Fruit fly (Drosophila melanogaster): Measurements from ENCODE around the gene DIP-gamma.

DIP-gamma gene

DNA sequence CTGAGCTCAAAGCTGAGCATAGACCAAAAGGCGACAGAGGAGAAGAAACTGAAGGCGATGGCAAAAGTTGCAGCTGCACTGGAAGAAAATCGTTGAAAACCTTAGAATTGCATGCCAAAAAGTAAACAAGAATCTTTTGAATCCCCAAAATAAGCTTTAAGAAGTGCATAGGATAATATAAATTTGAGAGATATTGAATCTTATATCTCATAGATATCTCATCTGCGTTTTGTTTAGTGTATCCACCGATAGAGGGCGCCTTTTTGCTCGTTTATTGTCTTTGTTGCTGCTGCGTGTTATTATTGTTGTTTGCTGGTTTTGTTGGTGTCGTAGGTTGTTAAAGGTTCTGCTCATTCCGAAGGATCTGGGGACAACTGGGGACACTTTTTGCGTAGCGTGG is 15.7 kb upstream of the DIP-gamma start (continued):
- no peak for TF ChIP-seq CG10631 (GFP tag; optimal IDR thresholded peaks at IDR 0.05)
- TF ChIP-seq OdsH (GFP tag; optimal IDR thresholded peaks at IDR 0.05): peak; percentile 28
- no peak for TF ChIP-seq Sox15 (GFP tag; optimal IDR thresholded peaks at IDR 0.05)
- no peak for TF ChIP-seq CG11762 (GFP tag; optimal IDR thresholded peaks at IDR 0.05; ENCODE audit: insufficient read depth)
- no peak for TF ChIP-seq CG3919 (GFP tag; optimal IDR thresholded peaks at IDR 0.05)
- TF ChIP-seq dsx (GFP tag; optimal IDR thresholded peaks at IDR 0.05; ENCODE audit: poor library complexity, severe bottlenecking): no peak
- TF ChIP-seq achi (GFP tag; optimal IDR thresholded peaks at IDR 0.05): no peak
- TF ChIP-seq fkh (GFP tag; optimal IDR thresholded peaks at IDR 0.05): no peak
- no peak for TF ChIP-seq Eip93F (GFP tag; optimal IDR thresholded peaks at IDR 0.05)
- TF ChIP-seq CG8632 (GFP tag; optimal IDR thresholded peaks at IDR 0.05): no peak
- TF ChIP-seq CG6163 (GFP tag; IDR thresholded peaks at IDR 0.05): no peak
- peak; percentile 2 for TF ChIP-seq Smox (GFP tag; optimal IDR thresholded peaks at IDR 0.05)
- no peak for TF ChIP-seq Eip75B (GFP tag; optimal IDR thresholded peaks at IDR 0.05)
- TF ChIP-seq Hr39 (GFP tag; optimal IDR thresholded peaks at IDR 0.05): peak; percentile 22
- no peak for TF ChIP-seq CG4318 (GFP tag; optimal IDR thresholded peaks at IDR 0.05)
- TF ChIP-seq CG10669 (GFP tag; optimal IDR thresholded peaks at IDR 0.05): no peak
- TF ChIP-seq Sox14 (GFP tag; optimal IDR thresholded peaks at IDR 0.05): no peak
- no peak for TF ChIP-seq CG3032 (tag; optimal IDR thresholded peaks at IDR 0.05)

dm6 chr3R:28959105-28959504 is 11.1 kb downstream of the DIP-gamma start:
- TF ChIP-seq CG10631 (GFP tag; optimal IDR thresholded peaks at IDR 0.05) (no peak), Gug (GFP tag; IDR thresholded peaks at IDR 0.05) (no peak), Ets21C (GFP tag; optimal IDR thresholded peaks at IDR 0.05) (no peak), esn (GFP tag; optimal IDR thresholded peaks at IDR 0.05) (no peak), CG11902 (GFP tag; optimal IDR thresholded peaks at IDR 0.05) (no peak), topi (GFP tag; optimal IDR thresholded peaks at IDR 0.05) (no peak), CG4318 (GFP tag; optimal IDR thresholded peaks at IDR 0.05) (no peak), Ets96B (tag; optimal IDR thresholded peaks at IDR 0.05) (no peak), Eip93F (GFP tag; optimal IDR thresholded peaks at IDR 0.05) (no peak), Sox14 (GFP tag; optimal IDR thresholded peaks at IDR 0.05) (no peak), Sox102F (GFP tag; optimal IDR thresholded peaks at IDR 0.05) (no peak), CG31627 (GFP tag; optimal IDR thresholded peaks at IDR 0.05) (no peak), CG6276 (GFP tag; optimal IDR thresholded peaks at IDR 0.05) (no peak), CG11762 (GFP tag; optimal IDR thresholded peaks at IDR 0.05; ENCODE audit: insufficient read depth) (no peak), svp (GFP tag) (no peak), dac (GFP tag; optimal IDR thresholded peaks at IDR 0.05) (no peak), Hr38 (GFP tag; optimal IDR thresholded peaks at IDR 0.05) (no peak), CG8632 (GFP tag; optimal IDR thresholded peaks at IDR 0.05) (no peak), CG3919 (GFP tag; optimal IDR thresholded peaks at IDR 0.05) (no peak)

dm6 chr3R:28958703-28959102 is 11.5 kb downstream of the DIP-gamma start:
- TF ChIP-seq achi (GFP tag; optimal IDR thresholded peaks at IDR 0.05): no peak
- no peak for TF ChIP-seq CG32006 (GFP tag; optimal IDR thresholded peaks at IDR 0.05)
- TF ChIP-seq Eip78C (GFP tag): no peak
- TF ChIP-seq Sox14 (GFP tag; optimal IDR thresholded peaks at IDR 0.05): no peak
- no peak for TF ChIP-seq CG7368 (GFP tag; optimal IDR thresholded peaks at IDR 0.05)
- TF ChIP-seq Eip93F (GFP tag; optimal IDR thresholded peaks at IDR 0.05): no peak
- TF ChIP-seq Ets96B (tag; optimal IDR thresholded peaks at IDR 0.05): no peak
- no peak for TF ChIP-seq dsx (GFP tag; optimal IDR thresholded peaks at IDR 0.05; ENCODE audit: poor library complexity, severe bottlenecking)
- no peak for TF ChIP-seq CG11902 (GFP tag; optimal IDR thresholded peaks at IDR 0.05)
- no peak for TF ChIP-seq CG11762 (GFP tag; optimal IDR thresholded peaks at IDR 0.05; ENCODE audit: insufficient read depth)
- no peak for TF ChIP-seq Met (GFP tag; optimal IDR thresholded peaks at IDR 0.05)

- TF ChIP-seq CG16779 (tag; optimal IDR thresholded peaks at IDR 0.05): no peak
- no peak for TF ChIP-seq Sox15 (GFP tag; optimal IDR thresholded peaks at IDR 0.05)
- TF ChIP-seq dsx (GFP tag; optimal IDR thresholded peaks at IDR 0.05; ENCODE audit: poor library complexity, severe bottlenecking): no peak
- TF ChIP-seq Sox102F (GFP tag; optimal IDR thresholded peaks at IDR 0.05): no peak
- no peak for TF ChIP-seq dac (GFP tag; optimal IDR thresholded peaks at IDR 0.05)
- TF ChIP-seq fd59A (GFP tag; optimal IDR thresholded peaks at IDR 0.05): no peak
- TF ChIP-seq Eip75B (GFP tag; optimal IDR thresholded peaks at IDR 0.05): no peak
- TF ChIP-seq Eip93F (GFP tag; optimal IDR thresholded peaks at IDR 0.05): no peak
- TF ChIP-seq CG3919 (GFP tag; optimal IDR thresholded peaks at IDR 0.05): no peak
- no peak for TF ChIP-seq Sox14 (GFP tag; optimal IDR thresholded peaks at IDR 0.05)
- TF ChIP-seq CG8319 (GFP tag; optimal IDR thresholded peaks at IDR 0.05): no peak
Observed at dm6 chr3R:28950859-28951351, 19.3 kb downstream of the DIP-gamma start.
